Worm (Caenorhabditis elegans) whole organism, L1 larva: ENCODE data around the gene srsx-19.

ENCODE experiments used
- C16A3.4 ChIP-seq: fragments of 150-350 bp; optimal IDR thresholded peaks from 2 replicates; lab custom pipeline; 2014; ENCODE audit warnings: missing biosample characterization, missing genetic modification characterization
- aly-2 ChIP-seq: fragments of 150-350 bp; optimal IDR thresholded peaks from 2 replicates; lab custom pipeline; 2014; ENCODE audit warnings: missing biosample characterization, missing genetic modification characterization
- ceh-88 ChIP-seq: fragments of 200-800 bp; sonication (Bioruptor generic); IDR thresholded peaks from 2 replicates; pipeline ENCODE4 v1.3.6; 2022; ENCODE audit warnings: missing genetic modification characterization, missing compliant biosample characterization
- fkh-4 ChIP-seq: sonication (generic microtip); optimal IDR thresholded peaks from 2 replicates; lab custom pipeline; 2016; ENCODE audit warnings: missing compliant biosample characterization, missing genetic modification characterization, borderline replicate concordance
- lsy-2 ChIP-seq, 2 experiments: fragments of 150-350 bp; optimal IDR thresholded peaks; 2 replicates each; lab custom pipeline; 2014; ENCODE audit warnings: missing biosample characterization in 2 of 2, missing genetic modification characterization in 2 of 2
- nhr-77 ChIP-seq: fragments of 150-350 bp; optimal IDR thresholded peaks from 2 replicates; lab custom pipeline; 2014; ENCODE audit warnings: missing biosample characterization, missing genetic modification characterization
- snpc-4 ChIP-seq: fragments of 150-350 bp; optimal IDR thresholded peaks from 2 replicates; lab custom pipeline; 2014; ENCODE audit warnings: missing biosample characterization, missing genetic modification characterization
- tbx-2 ChIP-seq: sonication (generic microtip); optimal IDR thresholded peaks from 2 replicates; lab custom pipeline; 2016; ENCODE audit warnings: missing genetic modification characterization, missing compliant biosample characterization
- unc-62 ChIP-seq: fragments of 150-350 bp; optimal IDR thresholded peaks from 2 replicates; lab custom pipeline; 2014; ENCODE audit warnings: missing biosample characterization, missing genetic modification reagents, missing genetic modification characterization
- zag-1 ChIP-seq: fragments of 150-350 bp; optimal IDR thresholded peaks from 2 replicates; lab custom pipeline; 2014; ENCODE audit warnings: missing biosample characterization, missing genetic modification characterization
- ztf-11 ChIP-seq, 2 experiments: sonication (generic microtip); optimal IDR thresholded peaks; 2 replicates each; lab custom pipeline; 2016 to 2017; ENCODE audit warnings: missing genetic modification characterization in 2 of 2, missing biosample characterization in 1 of 2, missing compliant biosample characterization in 1 of 2

DNA sequence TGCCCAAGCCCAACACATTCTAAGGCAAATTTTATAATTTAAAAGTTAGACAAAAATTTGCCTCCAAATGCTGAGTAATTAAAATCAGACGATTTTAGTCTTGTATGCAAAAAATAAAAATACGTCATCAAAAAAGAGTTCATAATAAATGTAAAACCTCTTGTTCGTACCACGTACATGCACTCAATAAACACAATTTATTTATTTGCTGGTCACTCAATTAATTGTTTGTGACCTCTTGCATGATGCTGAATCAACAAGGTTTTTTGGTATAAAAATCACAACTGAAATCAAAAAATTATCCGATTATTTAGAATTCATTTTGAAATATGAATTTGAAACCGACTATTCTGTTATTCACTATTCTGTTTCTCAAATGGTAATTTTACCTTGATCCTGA, 37.3 kb upstream of the srsx-19 start, which contains the start of gene hpx-2:
- TF ChIP-seq zag-1 (tag; lab: Kevin White, UChicago) (no peak), tbx-2 (tag; lab: Kevin White, UChicago) (no peak), ztf-11 (tag; optimal IDR thresholded peaks at IDR 0.05; lab: Kevin White, UChicago) (no peak), aly-2 (no peak), lsy-2 (tag; optimal IDR thresholded peaks at IDR 0.05; lab: Kevin White, UChicago) (no peak), C16A3.4 (tag; lab: Kevin White, UChicago) (no peak), snpc-4 (tag; lab: Kevin White, UChicago) (no peak), nhr-77 (tag; lab: Kevin White, UChicago) (no peak), fkh-4 (tag; lab: Kevin White, UChicago) (no peak), unc-62 (no peak), ceh-88 (GFP tag; lab: Robert Waterston, UW) (no peak)
